Fruit fly (Drosophila melanogaster) whole organism, embryonic: ENCODE measurements around the gene CG34267.
A peak's percentile ranks its signal among the peaks of the same experiment; 100 is the strongest.

Experiments
- CG3838 ChIP-seq: fragments of 200-800 bp; sonication (Bioruptor generic); optimal IDR thresholded peaks from 3 replicates; lab custom pipeline; 2016; ENCODE audit warnings: missing biosample characterization, missing genetic modification characterization
- ara ChIP-seq: fragments of 200-800 bp; sonication (Bioruptor generic); IDR thresholded peaks from 2 replicates; pipeline ENCODE4 v1.3.6; 2022; ENCODE audit warnings: missing biosample characterization, missing genetic modification characterization
- pum ChIP-seq: fragments of 200-800 bp; sonication (Bioruptor generic); optimal IDR thresholded peaks from 2 replicates; lab custom pipeline; 2016; ENCODE audit warnings: missing biosample characterization, missing genetic modification characterization
- seq ChIP-seq: fragments of 200-800 bp; sonication (Bioruptor generic); IDR thresholded peaks from 2 replicates; pipeline ENCODE4 v1.3.6; 2022; ENCODE audit warnings: missing biosample characterization, missing genetic modification characterization

dm6 chr3L:488612-489011 is 11.6 kb downstream of the CG34267 start:
- TF ChIP-seq CG3838 (GFP tag; lab: Kevin White, UChicago) (no peak), seq (GFP tag; lab: Robert Waterston, UW) (no peak), pum (GFP tag; lab: Kevin White, UChicago) (no peak), ara (GFP tag; lab: Robert Waterston, UW) (0 out of 2 replicates have a peak, but pooled peaks have one; percentile 22)
